ENCODE assay signal across 2 worm cellular contexts in the genomic region with DNA sequence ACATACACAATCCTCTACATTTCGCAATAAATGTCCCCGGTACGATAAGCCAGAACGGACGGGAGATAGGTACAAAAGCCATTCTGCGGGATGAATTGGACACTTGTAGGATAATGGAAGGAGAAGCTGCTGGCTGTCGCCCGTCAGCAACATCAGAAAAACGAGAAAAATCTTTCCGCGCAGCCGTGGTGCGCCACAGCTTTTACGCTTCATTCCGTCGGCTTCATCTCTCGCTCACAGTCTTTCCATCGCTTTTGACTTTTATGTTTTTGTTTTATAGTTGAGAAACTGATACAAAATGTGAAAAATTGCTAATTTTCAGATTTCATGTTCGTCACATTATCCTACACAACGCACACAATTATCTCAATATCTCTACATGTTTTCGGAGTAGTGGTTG.
TF ChIP-seq lines count a peak whose summit lies in the region.

A gene (plus strand): TSS at position 301 of the 400 bp plus-strand sequence.

TF ChIP-seq in whole organism, midembryonic, 9 proteins besides CTCF, POLR2A, EP300 and RAD21:
- peak; percentile 10; the same call in 1 of the 2 replicates for TF ChIP-seq flt-1 (GFP tag; IDR thresholded peaks at IDR 0.05; lab: Robert Waterston, UW)
- TF ChIP-seq tab-1 (GFP tag; IDR thresholded peaks at IDR 0.05; lab: Robert Waterston, UW), result no peak
- TF ChIP-seq ztf-29 (GFP tag; IDR thresholded peaks at IDR 0.05; lab: Robert Waterston, UW), result no peak
- TF ChIP-seq T22C8.4 (GFP tag; IDR thresholded peaks at IDR 0.05; lab: Robert Waterston, UW), result no peak
- TF ChIP-seq ztf-23 (GFP tag; IDR thresholded peaks at IDR 0.05; lab: Robert Waterston, UW), result no peak

TF ChIP-seq in whole organism, young adult, 124 proteins besides CTCF, POLR2A, EP300 and RAD21:
- TF ChIP-seq F57C9.4 (tag; optimal IDR thresholded peaks at IDR 0.05; lab: Kevin White, UChicago) (no peak), C06A6.2 (GFP tag; conservative IDR thresholded peaks at IDR 0.05; lab: Robert Waterston, UW) (no peak), hmg-20 (GFP tag; IDR thresholded peaks at IDR 0.05; lab: Robert Waterston, UW) (no peak), F49E8.2 (tag; optimal IDR thresholded peaks at IDR 0.05; lab: Kevin White, UChicago; ENCODE audit: insufficient read depth) (no peak), madf-6 (GFP tag; IDR thresholded peaks at IDR 0.05; lab: Robert Waterston, UW) (peak; percentile 37; the same call in 1 of the 2 replicates), cebp-1 (GFP tag; IDR thresholded peaks at IDR 0.05; lab: Robert Waterston, UW) (no peak), cebp-1 (tag; optimal IDR thresholded peaks at IDR 0.05; lab: Kevin White, UChicago) (peak; percentile 53)
